Worm (Caenorhabditis elegans) whole organism, L2 larva: ENCODE measurements around the gene Y47D3B.12.

ENCODE experiments used
- ama-1 ChIP-seq: fragments of 150-350 bp; optimal IDR thresholded peaks from 2 replicates; lab custom pipeline; 2018; ENCODE audit warnings: inconsistent platforms
- dmd-4 ChIP-seq: sonication (generic microtip); optimal IDR thresholded peaks from 2 replicates; lab custom pipeline; 2017; ENCODE audit warnings: missing biosample characterization, missing genetic modification characterization
- fos-1 ChIP-seq: fragments of 150-350 bp; optimal IDR thresholded peaks from 2 replicates; lab custom pipeline; 2014; ENCODE audit warnings: missing biosample characterization, missing genetic modification characterization
- nhr-12 ChIP-seq: fragments of 150-350 bp; optimal IDR thresholded peaks from 2 replicates; lab custom pipeline; 2014; ENCODE audit warnings: missing biosample characterization, missing genetic modification characterization
- unc-62 ChIP-seq: fragments of 150-350 bp; optimal IDR thresholded peaks from 2 replicates; lab custom pipeline; 2014; ENCODE audit warnings: missing biosample characterization, missing genetic modification reagents, missing genetic modification characterization

- no peak for TF ChIP-seq dmd-4
- no peak for TF ChIP-seq ama-1 (lab: Kevin White, UChicago)
- TF ChIP-seq unc-62 (GFP tag; lab: Kevin White, UChicago), result no peak
- TF ChIP-seq nhr-12 (tag; lab: Kevin White, UChicago), result no peak
- no peak for TF ChIP-seq fos-1
Observed at ce11 chrIII:11419551-11419950, 16.7 kb downstream of the Y47D3B.12 start.
